Fruit fly (Drosophila melanogaster): ENCODE measurements around the gene Sirt1.

The Sirt1 gene

DNA sequence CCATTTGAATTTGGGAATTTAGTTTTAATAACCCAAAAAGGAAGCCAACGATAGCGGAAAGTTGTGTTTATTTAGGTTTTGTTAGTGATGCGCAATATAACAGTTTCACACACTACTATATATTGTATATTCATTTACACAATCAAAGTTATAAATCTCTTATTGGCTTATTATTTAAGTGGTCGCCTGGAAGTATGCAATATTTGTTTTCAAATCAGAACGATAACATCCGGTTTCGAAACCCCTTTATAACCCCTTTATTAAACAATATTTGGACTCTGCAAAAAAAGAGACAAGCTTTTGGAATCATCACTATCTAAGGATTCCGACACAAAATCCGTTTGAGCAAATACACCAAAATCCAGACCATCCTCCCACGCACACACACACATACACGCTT lies 7.5 kb upstream of the Sirt1 start (continued):
- TF ChIP-seq HHEX (GFP tag; optimal IDR thresholded peaks at IDR 0.05) (peak; percentile 51), btn (GFP tag; optimal IDR thresholded peaks at IDR 0.05) (no peak), br (optimal IDR thresholded peaks at IDR 0.05) (no peak), CG11093 (GFP tag; IDR thresholded peaks at IDR 0.05) (no peak), Optix (GFP tag; IDR thresholded peaks at IDR 0.05) (no peak), bab2 (GFP tag; optimal IDR thresholded peaks at IDR 0.05) (no peak), nerfin-2 (GFP tag; IDR thresholded peaks at IDR 0.05; ENCODE audit: partially characterized antibody) (no peak), insv (GFP tag; optimal IDR thresholded peaks at IDR 0.05) (peak in 1 of 2 experiments; percentile 89), mirr (GFP tag; optimal IDR thresholded peaks at IDR 0.05) (peak; percentile 51), CG2116 (GFP tag; optimal IDR thresholded peaks at IDR 0.05) (peak; percentile 14), CG12659 (GFP tag; optimal IDR thresholded peaks at IDR 0.05) (peak; percentile 1), ham (GFP tag; IDR thresholded peaks at IDR 0.05) (no peak), nau (GFP tag; optimal IDR thresholded peaks at IDR 0.05) (peak; percentile 34), Elba2 (GFP tag; optimal IDR thresholded peaks at IDR 0.05) (peak; percentile 15), Meics (GFP tag; optimal IDR thresholded peaks at IDR 0.05) (peak; percentile 42), MBD-R2 (GFP tag; IDR thresholded peaks at IDR 0.05) (no peak), CG31388 (GFP tag; optimal IDR thresholded peaks at IDR 0.05) (no peak), twi (tag; optimal IDR thresholded peaks at IDR 0.05) (no peak), yki (optimal IDR thresholded peaks at IDR 0.05) (no peak), CG3407 (GFP tag; optimal IDR thresholded peaks at IDR 0.05) (no peak), NfI (GFP tag; optimal IDR thresholded peaks at IDR 0.05) (peak; percentile 7), CG9727 (GFP tag; optimal IDR thresholded peaks at IDR 0.05) (no peak), CG6254 (GFP tag; optimal IDR thresholded peaks at IDR 0.05) (peak; percentile 11), Med (GFP tag) (peak; percentile 87), CG8359 (GFP tag; optimal IDR thresholded peaks at IDR 0.05; ENCODE audit: borderline replicate concordance) (no peak), CG34376 (GFP tag; optimal IDR thresholded peaks at IDR 0.05) (peak; percentile 34), CG15514 (GFP tag; optimal IDR thresholded peaks at IDR 0.05) (peak; percentile 22), Fer1 (GFP tag; optimal IDR thresholded peaks at IDR 0.05) (peak; percentile 38), Lpt (GFP tag; optimal IDR thresholded peaks at IDR 0.05) (no peak), sens (GFP tag) (peak; percentile 59), aop (GFP tag; IDR thresholded peaks at IDR 0.05) (no peak), CG16813 (GFP tag; IDR thresholded peaks at IDR 0.05; ENCODE audit: partially characterized antibody) (no peak), run (tag; optimal IDR thresholded peaks at IDR 0.05) (no peak), Sox102F (GFP tag; optimal IDR thresholded peaks at IDR 0.05) (no peak), croc (GFP tag; conservative IDR thresholded peaks at IDR 0.05) (no peak), az2 (GFP tag; optimal IDR thresholded peaks at IDR 0.05) (no peak), Ets65A (GFP tag) (no peak), grau (tag; optimal IDR thresholded peaks at IDR 0.05) (no peak), Nf-YC (tag; optimal IDR thresholded peaks at IDR 0.05) (peak; percentile 1), CG3163 (GFP tag; optimal IDR thresholded peaks at IDR 0.05) (no peak), CG31224 (GFP tag; IDR thresholded peaks at IDR 0.05) (no peak)

dm6 chr2L:13158510-13158909 lies 6.9 kb upstream of the Sirt1 start, which contains the start of gene Pk34A:
Gene Pk34A (plus strand): TSS chr2L:13158810.
- no peak for TF ChIP-seq bowl (GFP tag; IDR thresholded peaks at IDR 0.05)
- TF ChIP-seq row (GFP tag; IDR thresholded peaks at IDR 0.05), result no peak
- TF ChIP-seq CG8290 (GFP tag; optimal IDR thresholded peaks at IDR 0.05), result no peak
- TF ChIP-seq CG8290 (tag; optimal IDR thresholded peaks at IDR 0.05), result no peak
- TF ChIP-seq CG31388 (GFP tag; optimal IDR thresholded peaks at IDR 0.05), result no peak
- TF ChIP-seq Atf-2 (GFP tag; optimal IDR thresholded peaks at IDR 0.05), result no peak
- TF ChIP-seq CG5180 (GFP tag; optimal IDR thresholded peaks at IDR 0.05), result no peak
- TF ChIP-seq CG15601 (tag; optimal IDR thresholded peaks at IDR 0.05), result no peak

Data from whole organism, embryonic.